Fruit fly (Drosophila melanogaster) whole organism, embryonic: ENCODE data around the gene CG14205.

Source experiments
- Ada2b ChIP-seq: fragments of 200-800 bp; sonication (Bioruptor generic); IDR thresholded peaks from 2 replicates; pipeline ENCODE4 v1.3.6; 2022; ENCODE audit warnings: missing biosample characterization, missing genetic modification characterization
- Antp ChIP-seq: fragments of 200-800 bp; sonication (Bioruptor generic); optimal IDR thresholded peaks from 3 replicates; lab custom pipeline; 2016; ENCODE audit warnings: missing biosample characterization, missing genetic modification characterization
- BtbVII ChIP-seq: fragments of 200-800 bp; sonication (Bioruptor generic); optimal IDR thresholded peaks from 3 replicates; lab custom pipeline; 2017; ENCODE audit warnings: missing biosample characterization, mild to moderate bottlenecking, missing genetic modification characterization
- CG10321 ChIP-seq: fragments of 200-800 bp; sonication (Bioruptor generic); IDR thresholded peaks from 2 replicates; pipeline ENCODE4 v1.3.6; 2022; ENCODE audit warnings: missing biosample characterization, missing genetic modification characterization
- CG11247 ChIP-seq: fragments of 200-800 bp; sonication (Bioruptor generic); IDR thresholded peaks from 2 replicates; pipeline ENCODE4 v1.3.6; 2022; ENCODE audit warnings: missing biosample characterization, missing genetic modification characterization
- CG11560 ChIP-seq: fragments of 200-800 bp; sonication (Bioruptor generic); IDR thresholded peaks from 3 replicates; pipeline ENCODE4 v1.3.6; 2022; ENCODE audit warnings: missing biosample characterization, missing genetic modification characterization
- CG12155 ChIP-seq: fragments of 200-800 bp; sonication (Bioruptor generic); optimal IDR thresholded peaks from 3 replicates; lab custom pipeline; 2016; ENCODE audit warnings: missing biosample characterization, missing genetic modification characterization
- CG12391 ChIP-seq: fragments of 200-800 bp; sonication (Bioruptor generic); optimal IDR thresholded peaks from 3 replicates; lab custom pipeline; 2018; ENCODE audit warnings: missing biosample characterization, mild to moderate bottlenecking, missing genetic modification characterization, moderate library complexity
- CG12942 ChIP-seq: fragments of 200-800 bp; sonication (Bioruptor generic); optimal IDR thresholded peaks from 3 replicates; lab custom pipeline; 2016; ENCODE audit warnings: missing biosample characterization, missing genetic modification characterization
- CG1647 ChIP-seq: fragments of 200-800 bp; sonication (Bioruptor generic); optimal IDR thresholded peaks from 3 replicates; lab custom pipeline; 2016; ENCODE audit warnings: missing biosample characterization, missing genetic modification characterization
- CG16815 ChIP-seq: fragments of 200-800 bp; sonication (Bioruptor generic); optimal IDR thresholded peaks from 3 replicates; lab custom pipeline; 2017; ENCODE audit warnings: missing biosample characterization, mild to moderate bottlenecking, missing genetic modification characterization
- CG17802 ChIP-seq: fragments of 200-800 bp; sonication (Bioruptor generic); optimal IDR thresholded peaks from 2 replicates; lab custom pipeline; 2018; ENCODE audit warnings: missing biosample characterization, mild to moderate bottlenecking, missing genetic modification characterization, moderate library complexity
- CG18011 ChIP-seq: fragments of 200-800 bp; sonication (Bioruptor generic); optimal IDR thresholded peaks from 2 replicates; lab custom pipeline; 2017; ENCODE audit warnings: missing biosample characterization, missing genetic modification characterization, mild to moderate bottlenecking, moderate library complexity, missing genotype
- CG2875 ChIP-seq: fragments of 200-800 bp; sonication (Bioruptor generic); optimal IDR thresholded peaks from 2 replicates; lab custom pipeline; 2017; ENCODE audit warnings: missing biosample characterization, mild to moderate bottlenecking, missing genetic modification characterization, missing genetic modification reagents
- CG30431 ChIP-seq: fragments of 200-800 bp; sonication (Bioruptor generic); optimal IDR thresholded peaks from 2 replicates; lab custom pipeline; 2017; ENCODE audit warnings: missing biosample characterization, missing genetic modification characterization
- CG31224 ChIP-seq: fragments of 200-800 bp; sonication (Bioruptor generic); IDR thresholded peaks from 2 replicates; pipeline ENCODE4 v1.3.6; 2022; ENCODE audit warnings: missing biosample characterization, missing genetic modification characterization
- CG33213 ChIP-seq: fragments of 200-800 bp; sonication (Bioruptor generic); optimal IDR thresholded peaks from 3 replicates; lab custom pipeline; 2016; ENCODE audit warnings: missing biosample characterization, missing genetic modification characterization
- CG34376 ChIP-seq: fragments of 200-800 bp; sonication (Bioruptor generic); optimal IDR thresholded peaks from 2 replicates; lab custom pipeline; 2018; ENCODE audit warnings: missing biosample characterization, mild to moderate bottlenecking, missing genetic modification characterization
- CG4424 ChIP-seq: fragments of 200-800 bp; sonication (Bioruptor generic); optimal IDR thresholded peaks from 3 replicates; lab custom pipeline; 2016; ENCODE audit warnings: missing biosample characterization, missing genetic modification characterization
- CG4730 ChIP-seq: fragments of 200-800 bp; sonication (Bioruptor generic); IDR thresholded peaks from 2 replicates; pipeline ENCODE4 v1.3.6; 2022; ENCODE audit warnings: missing biosample characterization, missing genetic modification characterization
- CG7372 ChIP-seq: fragments of 200-800 bp; sonication (Bioruptor generic); IDR thresholded peaks from 2 replicates; pipeline ENCODE4 v1.3.6; 2022; ENCODE audit warnings: missing biosample characterization, missing genetic modification characterization
- CG8478 ChIP-seq: fragments of >200 bp; optimal IDR thresholded peaks from 2 replicates; lab custom pipeline; 2018
- CG8944 ChIP-seq: fragments of 200-800 bp; sonication (Bioruptor generic); optimal IDR thresholded peaks from 3 replicates; lab custom pipeline; 2016; ENCODE audit warnings: missing biosample characterization, missing genetic modification characterization
- CG9817 ChIP-seq: fragments of 200-800 bp; sonication (Bioruptor generic); optimal IDR thresholded peaks from 2 replicates; lab custom pipeline; 2018; ENCODE audit warnings: missing biosample characterization, mild to moderate bottlenecking, missing genetic modification characterization, moderate library complexity
- CHES-1-like ChIP-seq: fragments of 200-800 bp; sonication (Bioruptor generic); optimal IDR thresholded peaks from 2 replicates; lab custom pipeline; 2016; ENCODE audit warnings: missing biosample characterization, missing genetic modification characterization
- CTCF ChIP-seq: fragments of 200-800 bp; sonication (Bioruptor generic); optimal IDR thresholded peaks from 2 replicates; lab custom pipeline; 2017; ENCODE audit warnings: missing biosample characterization, mild to moderate bottlenecking, missing genetic modification characterization, moderate library complexity
- Dbx ChIP-seq: fragments of 200-800 bp; sonication (Bioruptor generic); IDR thresholded peaks from 3 replicates; pipeline ENCODE4 v1.3.6; 2022; ENCODE audit warnings: missing biosample characterization, missing genetic modification characterization
- E2f1 ChIP-seq: fragments of 200-800 bp; sonication (Bioruptor generic); IDR thresholded peaks from 2 replicates; pipeline ENCODE4 v1.3.6; 2022; ENCODE audit warnings: missing biosample characterization, missing genetic modification characterization
- HHEX ChIP-seq: fragments of 200-800 bp; sonication (Bioruptor generic); optimal IDR thresholded peaks from 3 replicates; lab custom pipeline; 2017; ENCODE audit warnings: missing biosample characterization, mild to moderate bottlenecking, missing genetic modification characterization, missing genetic modification reagents
- Lhr ChIP-seq: fragments of 200-800 bp; sonication (Bioruptor generic); optimal IDR thresholded peaks from 3 replicates; lab custom pipeline; 2017; ENCODE audit warnings: mild to moderate bottlenecking, missing biosample characterization, missing genetic modification reagents, missing genetic modification characterization
- MTF-1 ChIP-seq: fragments of 200-800 bp; sonication (Bioruptor generic); optimal IDR thresholded peaks from 2 replicates; lab custom pipeline; 2018; ENCODE audit warnings: missing biosample characterization, mild to moderate bottlenecking, missing genetic modification characterization, borderline replicate concordance
- Med ChIP-seq: fragments of 200-800 bp; sonication (Bioruptor generic); peaks from one replicate; lab custom pipeline; 2016; ENCODE audit warnings: missing biosample characterization, missing genetic modification characterization, mild to moderate bottlenecking, inconsistent platforms, moderate library complexity
- Meics ChIP-seq: fragments of 200-800 bp; sonication (Bioruptor generic); optimal IDR thresholded peaks from 2 replicates; lab custom pipeline; 2017; ENCODE audit warnings: missing biosample characterization, mild to moderate bottlenecking, missing genetic modification characterization
- NC2β ChIP-seq: fragments of 200-800 bp; sonication (Bioruptor generic); optimal IDR thresholded peaks from 2 replicates; lab custom pipeline; 2016; ENCODE audit warnings: missing biosample characterization, missing genetic modification characterization
- Opbp ChIP-seq: fragments of 200-800 bp; sonication (Bioruptor generic); IDR thresholded peaks from 3 replicates; pipeline ENCODE4 v1.3.6; 2022; ENCODE audit warnings: missing biosample characterization, missing genetic modification characterization; ENCODE audit not compliant: partially characterized antibody
- Rfx ChIP-seq: fragments of 200-800 bp; sonication (Bioruptor generic); IDR thresholded peaks from 2 replicates; pipeline ENCODE4 v1.3.6; 2022; ENCODE audit warnings: missing biosample characterization, missing genetic modification characterization
- YL-1 ChIP-seq: fragments of 200-800 bp; sonication (Bioruptor generic); optimal IDR thresholded peaks from 3 replicates; lab custom pipeline; 2017; ENCODE audit warnings: missing biosample characterization, mild to moderate bottlenecking, missing genetic modification characterization
- abd-A ChIP-seq: fragments of 200-800 bp; sonication (Bioruptor generic); optimal IDR thresholded peaks from 3 replicates; lab custom pipeline; 2019; ENCODE audit warnings: missing biosample characterization, mild to moderate bottlenecking, missing genetic modification characterization, moderate library complexity
- al ChIP-seq: fragments of 200-800 bp; sonication (Bioruptor generic); IDR thresholded peaks from 2 replicates; pipeline ENCODE4 v1.3.6; 2022; ENCODE audit warnings: missing biosample characterization, missing genetic modification characterization
- ap ChIP-seq: fragments of 200-800 bp; sonication (Bioruptor generic); IDR thresholded peaks from 2 replicates; pipeline ENCODE4 v1.3.6; 2022; ENCODE audit warnings: missing biosample characterization, missing genetic modification characterization
- bcd ChIP-seq: fragments of 200-800 bp; sonication (Bioruptor generic); optimal IDR thresholded peaks from 2 replicates; lab custom pipeline; 2017; ENCODE audit warnings: missing biosample characterization, mild to moderate bottlenecking, missing genetic modification characterization
- crc ChIP-seq: fragments of 200-800 bp; sonication (Bioruptor generic); optimal IDR thresholded peaks from 2 replicates; lab custom pipeline; 2016; ENCODE audit warnings: missing biosample characterization, missing genetic modification characterization
- da ChIP-seq: fragments of 200-800 bp; sonication (Bioruptor generic); optimal IDR thresholded peaks from 2 replicates; lab custom pipeline; 2016; ENCODE audit warnings: missing biosample characterization, missing genetic modification characterization
- dpn ChIP-seq, 2 experiments: fragments of 200-800 bp; sonication (Bioruptor generic); optimal IDR thresholded peaks; 3 replicates each; lab custom pipeline; 2016; ENCODE audit warnings: missing biosample characterization in 2 of 2, missing genetic modification characterization in 2 of 2
- esg ChIP-seq: fragments of 200-800 bp; sonication (Bioruptor generic); conservative IDR thresholded peaks from 2 replicates; pipeline ENCODE4 v1.3.6; 2022; ENCODE audit warnings: missing biosample characterization, missing genetic modification characterization
- fd96Cb ChIP-seq: fragments of 200-800 bp; sonication (Bioruptor generic); optimal IDR thresholded peaks from 2 replicates; lab custom pipeline; 2018; ENCODE audit warnings: missing biosample characterization, mild to moderate bottlenecking, missing genetic modification characterization, moderate library complexity
- gem ChIP-seq: fragments of 200-800 bp; sonication (Bioruptor generic); optimal IDR thresholded peaks from 2 replicates; lab custom pipeline; 2019; ENCODE audit warnings: missing biosample characterization, mild to moderate bottlenecking, missing genetic modification characterization, moderate library complexity
- knrl ChIP-seq: fragments of 200-800 bp; sonication (Bioruptor generic); IDR thresholded peaks from 3 replicates; pipeline ENCODE4 v1.3.6; 2022; ENCODE audit warnings: missing biosample characterization, missing genetic modification characterization; ENCODE audit not compliant: partially characterized antibody
- pb ChIP-seq: fragments of 200-800 bp; sonication (Bioruptor generic); optimal IDR thresholded peaks from 3 replicates; lab custom pipeline; 2016; ENCODE audit warnings: missing biosample characterization, missing genetic modification characterization
- sim ChIP-seq: fragments of 200-800 bp; sonication (Bioruptor generic); IDR thresholded peaks from 2 replicates; pipeline ENCODE4 v1.3.6; 2022; ENCODE audit warnings: missing biosample characterization, missing genetic modification characterization
- tx ChIP-seq: fragments of 200-800 bp; sonication (Bioruptor generic); optimal IDR thresholded peaks from 2 replicates; lab custom pipeline; 2016; ENCODE audit warnings: missing biosample characterization, missing genetic modification characterization

CG14205 gene

dm6 chrX:19565714-19566316, 26.6 kb upstream of the CG14205 start, which contains the start of the genes Grip84 and car (continued):
- TF ChIP-seq NC2β (GFP tag; lab: Kevin White, UChicago): no peak
- TF ChIP-seq Med (GFP tag; lab: Kevin White, UChicago): peak; percentile 88
- peak; percentile 62 for TF ChIP-seq CG12155 (GFP tag; lab: Kevin White, UChicago)
- peak; percentile 67 for TF ChIP-seq esg (GFP tag; lab: Robert Waterston, UW)
- TF ChIP-seq CG33213 (GFP tag; lab: Kevin White, UChicago): no peak
- TF ChIP-seq Dbx (GFP tag; lab: Robert Waterston, UW): peak; percentile 61; the same call in 1 of the 3 replicates
- TF ChIP-seq CG9817 (tag; lab: Kevin White, UChicago): peak; percentile 84
- TF ChIP-seq bcd (GFP tag; lab: Kevin White, UChicago): peak; percentile 71
- peak; percentile 49 for TF ChIP-seq CG31224 (GFP tag; lab: Robert Waterston, UW)
- peak; percentile 50 for TF ChIP-seq CG4730
- TF ChIP-seq fd96Cb (tag; lab: Kevin White, UChicago): peak; percentile 56
- peak; percentile 32; the same call in 1 of the 2 replicates for TF ChIP-seq E2f1 (GFP tag; lab: Robert Waterston, UW)
- peak; percentile 78 for TF ChIP-seq CG16815
- TF ChIP-seq gem (tag; lab: Kevin White, UChicago): peak; percentile 86
- peak; percentile 55 to 74 for TF ChIP-seq dpn (GFP tag; optimal IDR thresholded peaks at IDR 0.05; lab: Kevin White, UChicago)
- peak; percentile 85 for TF ChIP-seq CG12391 (tag; lab: Kevin White, UChicago)
- no peak for TF ChIP-seq CG8478
- peak; percentile 69 for TF ChIP-seq CG4424 (GFP tag; lab: Kevin White, UChicago)
- TF ChIP-seq crc (GFP tag; lab: Kevin White, UChicago): peak; percentile 45
- peak; percentile 67; the same call in 1 of the 2 replicates for TF ChIP-seq CG7372 (GFP tag; lab: Robert Waterston, UW)
- no peak for TF ChIP-seq knrl (GFP tag; lab: Robert Waterston, UW)
- TF ChIP-seq Rfx: peak; percentile 72
- TF ChIP-seq CG10321 (GFP tag; lab: Robert Waterston, UW): 0 out of 2 replicates have a peak, but pooled peaks have one; percentile 17
- TF ChIP-seq CHES-1-like: no peak
- 0 out of 3 replicates have a peak, but pooled peaks have one; percentile 51 for TF ChIP-seq CG11560 (tag; lab: Robert Waterston, UW)
- peak; percentile 29 for TF ChIP-seq CG8944 (GFP tag; lab: Kevin White, UChicago)
- TF ChIP-seq ap (GFP tag; lab: Robert Waterston, UW): peak; percentile 14; the same call in 1 of the 2 replicates
- peak; percentile 25 for TF ChIP-seq da (GFP tag; lab: Kevin White, UChicago)
- no peak for TF ChIP-seq abd-A (tag; lab: Kevin White, UChicago)
- TF ChIP-seq CG34376 (GFP tag; lab: Kevin White, UChicago): peak; percentile 30
- TF ChIP-seq BtbVII (GFP tag; lab: Kevin White, UChicago): no peak
- no peak for TF ChIP-seq pb
- TF ChIP-seq Opbp (GFP tag; lab: Robert Waterston, UW): 0 out of 3 replicates have a peak, but pooled peaks have one; percentile 11
- peak; percentile 42 for TF ChIP-seq HHEX
- TF ChIP-seq Ada2b (GFP tag; lab: Robert Waterston, UW): peak; percentile 47; the same call in 1 of the 2 replicates
- peak; percentile 21 for TF ChIP-seq CTCF (GFP tag; lab: Kevin White, UChicago)
- no peak for TF ChIP-seq CG2875 (GFP tag; lab: Kevin White, UChicago)
- peak; percentile 44 for TF ChIP-seq Antp (GFP tag; lab: Kevin White, UChicago)
- no peak for TF ChIP-seq sim (GFP tag; lab: Robert Waterston, UW)
- TF ChIP-seq CG30431 (GFP tag; lab: Kevin White, UChicago): peak; percentile 56
- peak; percentile 46 for TF ChIP-seq CG12942 (GFP tag; lab: Kevin White, UChicago)
- TF ChIP-seq al (GFP tag; lab: Robert Waterston, UW): peak; percentile 66
- TF ChIP-seq CG17802 (tag; lab: Kevin White, UChicago): peak; percentile 94
- peak; percentile 36 for TF ChIP-seq YL-1
- 0 out of 2 replicates have a peak, but pooled peaks have one; percentile 29 for TF ChIP-seq CG11247
- TF ChIP-seq MTF-1 (GFP tag; lab: Kevin White, UChicago): no peak
- TF ChIP-seq tx (GFP tag; lab: Kevin White, UChicago): no peak
- peak; percentile 17 for TF ChIP-seq CG18011 (GFP tag; lab: Kevin White, UChicago)
- TF ChIP-seq CG1647 (GFP tag; lab: Kevin White, UChicago): peak; percentile 21
- TF ChIP-seq Meics: peak; percentile 68
- peak; percentile 59 for TF ChIP-seq Lhr (GFP tag; lab: Kevin White, UChicago)
